Worm (Caenorhabditis elegans): ENCODE measurements around the gene best-5.

- no peak for TF ChIP-seq sea-1 (GFP tag; conservative IDR thresholded peaks at IDR 0.05)
- TF ChIP-seq F13C5.2 (tag; optimal IDR thresholded peaks at IDR 0.05), result no peak
- no peak for TF ChIP-seq B0310.2 (tag; optimal IDR thresholded peaks at IDR 0.05)
- TF ChIP-seq ceh-36 (tag; optimal IDR thresholded peaks at IDR 0.05), result no peak
- no peak for TF ChIP-seq ama-1 (optimal IDR thresholded peaks at IDR 0.05)
- no peak for TF ChIP-seq hmbx-1 (tag; optimal IDR thresholded peaks at IDR 0.05)
- TF ChIP-seq hmg-4 (GFP tag; optimal IDR thresholded peaks at IDR 0.05), result no peak
- no peak for TF ChIP-seq ets-7 (tag; optimal IDR thresholded peaks at IDR 0.05)
- no peak for TF ChIP-seq tra-4 (tag; optimal IDR thresholded peaks at IDR 0.05)
Observed at ce11 chrIII:9720191-9720590, 30.1 kb upstream of the best-5 start, which contains the start of gene ncx-7.

All from whole organism, early embryonic.